Worm (Caenorhabditis elegans) whole organism, late embryonic: ENCODE measurements around the gene T23G4.127.

ENCODE experiments used
- ama-1 ChIP-seq: fragments of 150-350 bp; optimal IDR thresholded peaks from 2 replicates; lab custom pipeline; 2014
- ceh-22 ChIP-seq: sonication (generic microtip); optimal IDR thresholded peaks from 2 replicates; lab custom pipeline; 2017; ENCODE audit warnings: missing biosample characterization, missing genetic modification characterization
- elt-2 ChIP-seq: sonication (generic microtip); optimal IDR thresholded peaks from 2 replicates; lab custom pipeline; 2016; ENCODE audit warnings: missing genetic modification reagents, missing genetic modification characterization, missing compliant biosample characterization
- fax-1 ChIP-seq: sonication (generic microtip); optimal IDR thresholded peaks from 2 replicates; lab custom pipeline; 2016; ENCODE audit warnings: missing genotype, missing genetic modification characterization, missing compliant biosample characterization
- hlh-30 ChIP-seq: sonication (generic microtip); optimal IDR thresholded peaks from 2 replicates; lab custom pipeline; 2017; ENCODE audit warnings: antibody characterized with exemption, missing genetic modification characterization, missing compliant biosample characterization; ENCODE audit not compliant: insufficient read depth
- nfya-1 ChIP-seq: sonication (generic microtip); optimal IDR thresholded peaks from 2 replicates; lab custom pipeline; 2017; ENCODE audit warnings: missing genetic modification characterization, mild to moderate bottlenecking, missing compliant biosample characterization, antibody characterized with exemption, moderate library complexity
- nhr-232 ChIP-seq: sonication (generic microtip); optimal IDR thresholded peaks from 2 replicates; lab custom pipeline; 2016; ENCODE audit warnings: missing genetic modification characterization, missing compliant biosample characterization
- pax-1 ChIP-seq: fragments of 150-350 bp; optimal IDR thresholded peaks from 2 replicates; lab custom pipeline; 2014; ENCODE audit warnings: missing biosample characterization, missing genetic modification characterization
- pha-4 ChIP-seq: fragments of 150-350 bp; optimal IDR thresholded peaks from 2 replicates; lab custom pipeline; 2018; ENCODE audit warnings: missing biosample characterization, missing genetic modification reagents, missing genetic modification characterization
- pqm-1 ChIP-seq: sonication (generic microtip); optimal IDR thresholded peaks from 2 replicates; lab custom pipeline; 2016; ENCODE audit warnings: missing genetic modification characterization, missing compliant biosample characterization
- tbx-2 ChIP-seq: sonication (generic microtip); optimal IDR thresholded peaks from 2 replicates; lab custom pipeline; 2016; ENCODE audit warnings: missing genetic modification characterization, missing compliant biosample characterization
- unc-42 ChIP-seq: sonication (generic microtip); optimal IDR thresholded peaks from 2 replicates; lab custom pipeline; 2016; ENCODE audit warnings: missing genotype, missing genetic modification characterization, missing compliant biosample characterization

DNA sequence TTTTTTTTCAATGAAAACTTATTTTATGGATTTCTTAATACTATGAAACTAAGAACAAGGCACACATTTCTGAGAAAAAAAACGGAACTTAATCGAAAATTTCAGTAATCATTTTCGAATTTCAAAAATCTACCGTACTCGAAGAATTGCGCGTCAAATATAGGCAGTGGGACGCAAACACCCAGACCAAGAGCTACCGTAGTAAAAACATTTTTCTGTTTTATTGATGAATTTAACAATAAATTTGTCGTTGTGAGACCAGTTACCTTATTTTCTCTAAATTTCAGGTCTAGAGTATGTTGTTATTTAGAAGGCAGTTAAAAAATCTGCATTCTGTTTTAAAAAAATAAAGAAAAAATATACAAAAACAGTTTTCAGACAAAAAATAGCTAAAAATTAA is 10.9 kb downstream of the T23G4.127 start:
- no peak for TF ChIP-seq pqm-1 (tag; lab: Kevin White, UChicago)
- no peak for TF ChIP-seq elt-2 (tag; lab: Kevin White, UChicago)
- TF ChIP-seq nhr-232 (tag; lab: Kevin White, UChicago): no peak
- TF ChIP-seq unc-42: no peak
- TF ChIP-seq pha-4 (tag; lab: Kevin White, UChicago): no peak
- no peak for TF ChIP-seq fax-1
- no peak for TF ChIP-seq nfya-1 (tag; lab: Kevin White, UChicago)
- TF ChIP-seq ama-1: no peak
- TF ChIP-seq hlh-30 (tag; lab: Kevin White, UChicago): no peak
- no peak for TF ChIP-seq tbx-2 (tag; lab: Kevin White, UChicago)
- TF ChIP-seq ceh-22: no peak
- TF ChIP-seq pax-1 (tag; lab: Kevin White, UChicago): no peak
